Worm (Caenorhabditis elegans) whole organism, L1 larva: ENCODE data around the gene btb-6.

ENCODE experiments used
- ama-1 ChIP-seq: fragments of 150-350 bp; optimal IDR thresholded peaks from 2 replicates; lab custom pipeline; 2014
- ces-1 ChIP-seq: fragments of 150-350 bp; optimal IDR thresholded peaks from 2 replicates; lab custom pipeline; 2014; ENCODE audit warnings: missing biosample characterization, missing genetic modification reagents, missing genetic modification characterization
- fkh-10 ChIP-seq: sonication (generic microtip); optimal IDR thresholded peaks from 2 replicates; lab custom pipeline; 2017; ENCODE audit warnings: missing biosample characterization, missing genetic modification reagents, missing genetic modification characterization
- lin-13 ChIP-seq: fragments of 150-350 bp; optimal IDR thresholded peaks from 2 replicates; lab custom pipeline; 2014; ENCODE audit warnings: missing biosample characterization, missing genetic modification reagents, missing genetic modification characterization
- lin-15B ChIP-seq: fragments of 150-350 bp; sonication (generic microtip); optimal IDR thresholded peaks from 3 replicates; lab custom pipeline; 2014; ENCODE audit warnings: missing biosample characterization, missing genetic modification characterization
- nhr-11 ChIP-seq: fragments of 150-350 bp; optimal IDR thresholded peaks from 2 replicates; lab custom pipeline; 2014; ENCODE audit warnings: missing biosample characterization, missing genetic modification characterization
- nhr-12 ChIP-seq: sonication (generic microtip); optimal IDR thresholded peaks from 2 replicates; lab custom pipeline; 2017; ENCODE audit warnings: missing biosample characterization, missing genetic modification characterization
- nhr-28 ChIP-seq: fragments of 150-350 bp; optimal IDR thresholded peaks from 2 replicates; lab custom pipeline; 2014; ENCODE audit warnings: missing biosample characterization, missing genetic modification characterization
- nhr-47 ChIP-seq: sonication (generic microtip); optimal IDR thresholded peaks from 2 replicates; lab custom pipeline; 2016; ENCODE audit warnings: mild to moderate bottlenecking, missing genetic modification characterization, moderate library complexity, missing compliant biosample characterization
- nhr-84 ChIP-seq: sonication (generic microtip); optimal IDR thresholded peaks from 2 replicates; lab custom pipeline; 2017; ENCODE audit warnings: missing biosample characterization, missing genetic modification characterization
- pqm-1 ChIP-seq: sonication (generic microtip); optimal IDR thresholded peaks from 3 replicates; lab custom pipeline; 2017; ENCODE audit warnings: missing biosample characterization, missing genetic modification characterization
- snpc-4 ChIP-seq: fragments of 150-350 bp; optimal IDR thresholded peaks from 2 replicates; lab custom pipeline; 2014; ENCODE audit warnings: missing biosample characterization, missing genetic modification characterization
- swsn-7 ChIP-seq: sonication (generic microtip); optimal IDR thresholded peaks from 2 replicates; lab custom pipeline; 2016; ENCODE audit warnings: missing genetic modification characterization, missing compliant biosample characterization
- zag-1 ChIP-seq: fragments of 150-350 bp; optimal IDR thresholded peaks from 2 replicates; lab custom pipeline; 2014; ENCODE audit warnings: missing biosample characterization, missing genetic modification characterization

DNA sequence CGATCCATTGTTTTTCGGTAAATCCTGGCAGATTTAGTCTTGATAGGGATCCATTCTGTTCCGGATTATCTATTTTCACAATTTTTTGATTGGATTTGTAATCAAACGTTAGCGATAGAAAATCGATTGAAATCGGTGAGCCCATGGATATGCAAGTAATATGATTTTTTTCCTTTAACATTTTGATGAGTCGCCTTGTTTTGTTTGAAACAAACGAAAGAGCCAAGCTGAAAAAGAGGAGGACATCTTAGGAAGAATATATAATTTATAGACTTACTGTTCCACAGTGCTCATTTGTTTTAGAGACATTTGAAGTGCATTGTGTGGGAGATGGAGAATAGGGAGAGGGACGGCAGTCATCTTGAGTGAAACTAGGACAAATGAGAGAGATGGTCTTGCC lies 26.3 kb upstream of the btb-6 start, which contains the start of the genes fbxb-18 and fbxb-19:
- no peak for TF ChIP-seq zag-1
- no peak for TF ChIP-seq ama-1 (lab: Kevin White, UChicago)
- TF ChIP-seq snpc-4 (tag; lab: Kevin White, UChicago) = no peak
- TF ChIP-seq pqm-1 (tag; lab: Kevin White, UChicago) = no peak
- TF ChIP-seq nhr-47 (tag; lab: Kevin White, UChicago) = no peak
- TF ChIP-seq lin-13 (GFP tag; lab: Kevin White, UChicago) = no peak
- TF ChIP-seq nhr-11 (tag; lab: Kevin White, UChicago) = no peak
- TF ChIP-seq fkh-10 (GFP tag; lab: Kevin White, UChicago) = no peak
- TF ChIP-seq nhr-84 (tag; lab: Kevin White, UChicago) = no peak
- TF ChIP-seq nhr-28 (tag; lab: Kevin White, UChicago) = no peak
- TF ChIP-seq swsn-7 = no peak
- TF ChIP-seq lin-15B (tag; lab: Kevin White, UChicago) = no peak
- no peak for TF ChIP-seq nhr-12 (tag; lab: Kevin White, UChicago)
- TF ChIP-seq ces-1 (GFP tag; lab: Kevin White, UChicago) = no peak
